Worm (Caenorhabditis elegans) whole organism, L4 larva: ENCODE data around the gene F31F7.1.

Source experiments
- R02D3.7 ChIP-seq: fragments of 150-350 bp; sonication (generic microtip); optimal IDR thresholded peaks from 3 replicates; lab custom pipeline; 2014; ENCODE audit warnings: missing biosample characterization, missing genetic modification characterization
- T20F7.1 ChIP-seq: fragments of 200-800 bp; sonication (Bioruptor generic); optimal IDR thresholded peaks from 2 replicates; lab custom pipeline; 2018; ENCODE audit warnings: mild to moderate bottlenecking, missing genetic modification characterization, missing compliant biosample characterization
- aha-1 ChIP-seq: fragments of 150-350 bp; peaks from one replicate; lab custom pipeline; 2014; ENCODE audit warnings: missing biosample characterization, missing genetic modification characterization
- attf-4 ChIP-seq: sonication (generic microtip); optimal IDR thresholded peaks from 3 replicates; lab custom pipeline; 2017; ENCODE audit warnings: missing biosample characterization, missing genetic modification characterization
- ceh-28 ChIP-seq: fragments of 150-350 bp; optimal IDR thresholded peaks from 2 replicates; lab custom pipeline; 2014; ENCODE audit warnings: missing biosample characterization, missing genetic modification reagents, missing genetic modification characterization
- ceh-82 ChIP-seq: sonication (generic microtip); optimal IDR thresholded peaks from 2 replicates; lab custom pipeline; 2017; ENCODE audit warnings: missing biosample characterization, missing genetic modification characterization
- daf-16 ChIP-seq, 3 experiments: sonication (generic microtip); optimal IDR thresholded peaks; 2 replicates each; lab custom pipeline; 2016 to 2017; ENCODE audit warnings: missing genetic modification characterization in 3 of 3, missing genetic modification reagents in 3 of 3, mild to moderate bottlenecking in 2 of 3, missing compliant biosample characterization in 2 of 3, missing biosample characterization in 1 of 3, moderate library complexity in 1 of 3
- daf-19 ChIP-seq: fragments of 200-800 bp; sonication (Bioruptor generic); conservative IDR thresholded peaks from 2 replicates; pipeline ENCODE4 v1.3.6; 2022; ENCODE audit warnings: missing genetic modification characterization, missing compliant biosample characterization
- daf-8 ChIP-seq: fragments of 200-800 bp; sonication (Bioruptor generic); IDR thresholded peaks from 2 replicates; pipeline ENCODE4 v1.3.6; 2022; ENCODE audit warnings: missing genetic modification characterization, missing compliant biosample characterization
- dmd-6 ChIP-seq: fragments of 200-800 bp; sonication (Bioruptor generic); IDR thresholded peaks from 2 replicates; pipeline ENCODE4 v1.3.6; 2022; ENCODE audit warnings: missing genetic modification reagents, missing genetic modification characterization, missing compliant biosample characterization
- dmd-9 ChIP-seq: fragments of 200-800 bp; sonication (Bioruptor generic); IDR thresholded peaks from 2 replicates; pipeline ENCODE4 v1.3.6; 2022; ENCODE audit warnings: missing genetic modification reagents, missing genetic modification characterization, missing compliant biosample characterization
- duxl-1 ChIP-seq: sonication (generic microtip); optimal IDR thresholded peaks from 2 replicates; lab custom pipeline; 2016; ENCODE audit warnings: mild to moderate bottlenecking, missing genetic modification characterization, moderate library complexity, missing compliant biosample characterization; ENCODE audit not compliant: poor library complexity
- gei-8 ChIP-seq: fragments of 200-800 bp; sonication (Bioruptor generic); optimal IDR thresholded peaks from 2 replicates; lab custom pipeline; 2018; ENCODE audit warnings: mild to moderate bottlenecking, missing genetic modification characterization, missing compliant biosample characterization
- hlh-30 ChIP-seq: sonication (generic microtip); optimal IDR thresholded peaks from 2 replicates; lab custom pipeline; 2017; ENCODE audit warnings: antibody characterized with exemption, mild to moderate bottlenecking, missing genetic modification characterization, missing compliant biosample characterization; ENCODE audit not compliant: insufficient read depth
- hmg-1.1 ChIP-seq: fragments of 200-800 bp; sonication (Bioruptor generic); IDR thresholded peaks from 2 replicates; pipeline ENCODE4 v1.3.6; 2022; ENCODE audit warnings: missing genetic modification reagents, missing genetic modification characterization, missing compliant biosample characterization
- lin-29 ChIP-seq: fragments of 200-800 bp; sonication (Bioruptor generic); IDR thresholded peaks from 2 replicates; pipeline ENCODE4 v1.3.6; 2022; ENCODE audit warnings: missing genetic modification reagents, missing genetic modification characterization, missing compliant biosample characterization
- madf-5 ChIP-seq, 2 experiments: fragments of 200-800 bp; sonication (Bioruptor generic); IDR thresholded peaks; 2 replicates each; pipeline ENCODE4 v1.3.6; 2022; ENCODE audit warnings: missing compliant biosample characterization in 2 of 2, missing genetic modification characterization in 2 of 2
- nhr-25 ChIP-seq: sonication (generic microtip); optimal IDR thresholded peaks from 2 replicates; lab custom pipeline; 2017; ENCODE audit warnings: missing genetic modification characterization, mild to moderate bottlenecking, missing compliant biosample characterization, antibody characterized with exemption, moderate library complexity, borderline replicate concordance; ENCODE audit not compliant: insufficient read depth
- nhr-28 ChIP-seq: fragments of 150-350 bp; optimal IDR thresholded peaks from 2 replicates; lab custom pipeline; 2014; ENCODE audit warnings: missing biosample characterization, missing genetic modification characterization
- pha-4 ChIP-seq, 2 experiments: fragments of 150-350 bp in 1 of 2; fragments of 200-800 bp in 1 of 2; sonication (Bioruptor generic) in 1 of 2; IDR thresholded peaks in 1 of 2; optimal IDR thresholded peaks in 1 of 2; 2 replicates each; pipeline versions ENCODE4 v1.3.6 to Lab custom; 2014 to 2022; ENCODE audit warnings: missing genetic modification characterization in 2 of 2, missing genetic modification reagents in 2 of 2, missing biosample characterization in 1 of 2, missing compliant biosample characterization in 1 of 2
- pqm-1 ChIP-seq: sonication (generic microtip); optimal IDR thresholded peaks from 2 replicates; lab custom pipeline; 2017; ENCODE audit warnings: missing biosample characterization, missing genetic modification characterization
- saeg-2 ChIP-seq: fragments of 200-800 bp; sonication (Bioruptor generic); IDR thresholded peaks from 2 replicates; pipeline ENCODE4 v1.3.6; 2022; ENCODE audit warnings: missing genetic modification reagents, missing genetic modification characterization, missing compliant biosample characterization
- snpc-1.2 ChIP-seq: fragments of 200-800 bp; sonication (Bioruptor generic); IDR thresholded peaks from 2 replicates; pipeline ENCODE4 v1.3.6; 2022; ENCODE audit warnings: missing genetic modification reagents, missing genetic modification characterization, missing compliant biosample characterization
- snpc-4 ChIP-seq: fragments of 150-350 bp; optimal IDR thresholded peaks from 2 replicates; lab custom pipeline; 2014; ENCODE audit warnings: missing biosample characterization, missing genetic modification characterization
- spr-1 ChIP-seq: sonication (generic microtip); optimal IDR thresholded peaks from 2 replicates; lab custom pipeline; 2016; ENCODE audit warnings: mild to moderate bottlenecking, missing genetic modification characterization, missing compliant biosample characterization
- tra-1 ChIP-seq: fragments of 200-800 bp; sonication (Bioruptor generic); IDR thresholded peaks from 2 replicates; pipeline ENCODE4 v1.3.6; 2022; ENCODE audit warnings: missing genetic modification reagents, missing genetic modification characterization, missing compliant biosample characterization
- unc-39 ChIP-seq: sonication (generic microtip); optimal IDR thresholded peaks from 2 replicates; lab custom pipeline; 2017; ENCODE audit warnings: missing biosample characterization, missing genetic modification characterization
- unc-62 ChIP-seq, 3 experiments: fragments of 150-350 bp in 1 of 3; sonication (generic microtip); optimal IDR thresholded peaks in 2 of 3; peaks in 1 of 3; 1 replicate in 1 of 3; 2 replicates in 2 of 3; lab custom pipeline; 2014 to 2017; ENCODE audit warnings: missing biosample characterization in 3 of 3, missing genetic modification characterization in 3 of 3, missing genetic modification reagents in 3 of 3, missing genotype in 1 of 3
- zfp-3 ChIP-seq: fragments of 200-800 bp; sonication (Bioruptor generic); conservative IDR thresholded peaks from 2 replicates; pipeline ENCODE4 v1.3.6; 2022; ENCODE audit warnings: missing genetic modification reagents, missing genetic modification characterization, missing compliant biosample characterization

Gene F31F7.1

DNA sequence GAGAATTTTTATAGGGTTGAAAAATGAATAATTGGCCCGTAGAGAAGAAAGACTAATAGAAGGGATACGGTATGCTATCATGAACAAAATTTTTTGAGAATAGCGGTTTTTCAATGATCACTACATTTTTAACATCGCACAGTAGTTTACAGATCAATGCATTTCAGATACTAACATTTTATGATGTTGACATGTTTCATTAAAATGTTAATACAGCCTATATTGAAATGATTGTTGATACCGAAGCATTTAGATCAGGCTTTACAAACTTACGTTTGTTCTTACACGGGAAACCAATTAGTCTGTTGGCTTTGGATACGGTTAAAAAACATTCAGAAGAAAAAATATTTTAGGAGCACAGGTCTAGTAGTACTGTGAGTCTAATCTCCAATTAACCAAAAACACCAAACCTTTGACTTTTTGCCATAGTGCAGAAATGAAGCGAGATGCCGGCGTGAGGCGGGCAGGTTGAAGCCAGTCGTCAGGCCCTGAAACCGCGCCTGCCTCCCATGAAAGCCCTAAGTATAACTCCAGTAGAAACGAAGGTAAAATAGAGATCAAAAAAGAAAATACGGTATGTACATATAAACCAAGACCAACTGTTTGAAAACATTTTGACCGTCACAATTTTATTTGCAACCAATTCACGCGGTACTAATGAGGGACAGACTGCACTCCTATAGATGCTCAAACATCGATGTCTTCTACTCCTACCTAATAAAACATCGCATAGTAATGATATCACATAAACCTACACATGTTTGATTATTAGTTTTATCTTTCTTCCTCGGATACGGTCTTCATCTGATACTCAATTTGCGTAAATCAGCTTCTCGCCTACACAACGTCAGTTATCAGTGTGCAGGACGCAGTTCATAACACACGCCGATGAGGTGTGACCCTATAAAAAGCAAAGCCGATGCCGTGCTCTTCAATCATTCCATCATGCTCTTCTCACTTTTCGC, 2.2 kb downstream of the F31F7.1 start, which contains the start of gene fil-2 (continued):
- TF ChIP-seq pha-4 (GFP tag; IDR thresholded peaks at IDR 0.05; lab: Robert Waterston, UW) (no peak; the same call in 1 of the 2 replicates), pha-4 (tag; optimal IDR thresholded peaks at IDR 0.05; lab: Kevin White, UChicago) (no peak), unc-62 (GFP tag; optimal IDR thresholded peaks at IDR 0.05 in 1 of 2; lab: Kevin White, UChicago) (peak; percentile 50 to 58), unc-62 (tag; optimal IDR thresholded peaks at IDR 0.05; lab: Kevin White, UChicago) (no peak), aha-1 (tag; lab: Kevin White, UChicago) (peak; percentile 75), gei-8 (GFP tag; lab: Kevin White, UChicago) (peak; percentile 5), tra-1 (GFP tag; lab: Robert Waterston, UW) (peak; percentile 58; the same call in 1 of the 2 replicates), daf-8 (no peak), hlh-30 (tag; lab: Kevin White, UChicago) (peak; percentile 5), attf-4 (tag; lab: Kevin White, UChicago) (no peak), saeg-2 (GFP tag; lab: Robert Waterston, UW) (no peak), nhr-28 (tag; lab: Kevin White, UChicago) (peak; percentile 73), duxl-1 (tag; lab: Kevin White, UChicago) (peak; percentile 54), hmg-1.1 (GFP tag; lab: Robert Waterston, UW) (0 out of 2 replicates have a peak, but pooled peaks have one; percentile 21), snpc-1.2 (GFP tag; lab: Robert Waterston, UW) (0 out of 2 replicates have a peak, but pooled peaks have one; percentile 23), daf-16 (GFP tag; optimal IDR thresholded peaks at IDR 0.05; lab: Kevin White, UChicago) (no peak), daf-16 (tag; optimal IDR thresholded peaks at IDR 0.05; lab: Kevin White, UChicago) (peak; percentile 77), madf-5 (GFP tag; IDR thresholded peaks at IDR 0.05; lab: Robert Waterston, UW) (no peak; a peak in 1 of 4 replicates), spr-1 (tag; lab: Kevin White, UChicago) (no peak), lin-29 (0 out of 2 replicates have a peak, but pooled peaks have one; percentile 39), zfp-3 (GFP tag; lab: Robert Waterston, UW) (peak; percentile 99), snpc-4 (tag; lab: Kevin White, UChicago) (no peak)
- TF ChIP-seq, all 104 proteins: peak for 33

DNA sequence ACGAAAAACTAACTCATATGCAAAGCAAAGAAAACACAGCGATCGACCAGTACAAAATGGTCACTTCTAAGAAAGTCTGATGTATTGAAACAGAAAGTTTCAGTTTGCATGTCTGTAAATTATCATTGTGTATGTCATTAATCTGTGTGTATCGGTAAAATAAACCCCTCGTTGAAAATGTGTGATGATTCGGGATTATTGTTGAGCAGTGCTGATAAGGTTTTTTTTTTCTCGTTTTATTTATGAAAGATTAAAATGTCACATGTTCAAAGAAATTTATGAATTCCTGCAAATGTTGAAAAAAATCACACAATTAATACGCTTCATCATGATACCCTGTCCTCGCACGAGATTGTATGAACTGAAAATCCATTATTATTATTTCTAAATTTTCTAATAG, 3.8 kb downstream of the F31F7.1 start:
- peak; percentile 4 for TF ChIP-seq pqm-1 (tag; lab: Kevin White, UChicago)
- no peak for TF ChIP-seq unc-39 (tag; lab: Kevin White, UChicago)
- peak; percentile 32; the same call in 1 of the 2 replicates for TF ChIP-seq dmd-6 (GFP tag; lab: Robert Waterston, UW)

DNA sequence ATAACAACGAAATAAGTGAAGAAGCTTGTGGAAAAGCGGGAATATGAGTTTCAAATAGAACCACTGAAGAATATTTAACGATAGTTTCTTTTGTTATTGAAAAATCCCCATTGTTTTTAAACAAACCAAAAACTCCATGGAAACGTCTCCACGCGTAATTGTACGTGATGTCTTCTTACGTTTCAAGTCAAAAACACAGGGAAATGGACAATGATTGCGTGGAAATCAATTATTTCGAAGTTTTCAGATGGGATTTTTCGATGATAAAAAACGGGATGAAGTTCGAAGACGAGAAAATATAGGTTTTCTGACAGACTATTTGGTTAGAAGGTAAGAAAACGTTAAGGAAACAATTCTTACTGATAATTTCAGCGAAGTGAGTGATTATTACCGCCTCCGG, 4.9 kb downstream of the F31F7.1 start, which contains the start of the genes K12B6.4 and spe-49:
TSS of gene K12B6.4 (minus strand) at position 101 of the 400 bp plus-strand sequence.
TSS of gene spe-49 (plus strand) at position 185 of the 400 bp plus-strand sequence.
- no peak for TF ChIP-seq T20F7.1 (GFP tag; lab: Kevin White, UChicago)
- TF ChIP-seq aha-1 (tag; lab: Kevin White, UChicago): peak; percentile 38

DNA sequence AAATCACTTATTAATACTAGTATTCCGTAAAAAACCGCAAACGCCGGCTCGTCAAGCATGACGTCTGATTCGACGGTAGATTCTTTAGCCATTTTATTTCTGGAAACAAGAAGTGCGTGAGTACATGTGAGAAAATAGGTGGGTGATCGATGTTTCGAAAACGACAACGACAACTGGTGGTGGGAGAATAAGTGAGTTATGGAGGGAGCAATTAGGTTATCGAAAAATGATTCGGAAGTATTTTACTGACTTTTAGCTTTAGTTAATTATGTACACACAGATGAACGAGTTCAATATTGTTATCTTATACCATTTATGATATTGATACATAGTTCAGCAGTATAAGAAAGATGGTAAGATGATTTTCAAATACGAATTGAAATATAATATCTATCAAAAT, 10.1 kb downstream of the F31F7.1 start, which contains the start of gene srn-1:
TSS of gene srn-1 (minus strand) at position 101 of the 400 bp plus-strand sequence.
- TF ChIP-seq dmd-9 (GFP tag; lab: Robert Waterston, UW) (no peak), ceh-82 (no peak), R02D3.7 (tag; lab: Kevin White, UChicago) (no peak), daf-19 (GFP tag; lab: Robert Waterston, UW) (no peak), nhr-25 (no peak), ceh-28 (tag; lab: Kevin White, UChicago) (no peak)
